Worm (Caenorhabditis elegans) whole organism, young adult: Measurements from ENCODE around the gene C17G10.6.
A peak's percentile ranks its signal among the peaks of the same experiment; 100 is the strongest.

Experiments used
- B0019.2 ChIP-seq: fragments of 200-800 bp; sonication (Bioruptor generic); conservative IDR thresholded peaks from 2 replicates; pipeline ENCODE4 v1.3.6; 2022; ENCODE audit warnings: missing genetic modification reagents, missing genetic modification characterization, missing compliant biosample characterization
- B0035.1 ChIP-seq: sonication (generic microtip); optimal IDR thresholded peaks from 2 replicates; lab custom pipeline; 2016; ENCODE audit warnings: missing genetic modification characterization, mild to moderate bottlenecking, missing compliant biosample characterization, missing genotype, missing genetic modification reagents
- C17E4.6 ChIP-seq: fragments of 200-800 bp; sonication (Bioruptor generic); IDR thresholded peaks from 2 replicates; pipeline ENCODE4 v1.3.6; 2022; ENCODE audit warnings: missing genetic modification reagents, missing genetic modification characterization, missing compliant biosample characterization
- D2030.7 ChIP-seq: fragments of 200-800 bp; sonication (Bioruptor generic); IDR thresholded peaks from 2 replicates; pipeline ENCODE4 v1.3.6; 2022; ENCODE audit warnings: missing genetic modification reagents, missing genetic modification characterization, missing compliant biosample characterization
- F10E7.11 ChIP-seq: sonication (generic microtip); optimal IDR thresholded peaks from 2 replicates; lab custom pipeline; 2017; ENCODE audit warnings: mild to moderate bottlenecking, missing genetic modification characterization, moderate library complexity, missing compliant biosample characterization
- F37B4.10 ChIP-seq: fragments of 200-800 bp; sonication (Bioruptor generic); IDR thresholded peaks from 2 replicates; pipeline ENCODE4 v1.3.6; 2022; ENCODE audit warnings: missing genetic modification characterization, missing compliant biosample characterization
- F49E8.2 ChIP-seq: sonication (generic microtip); optimal IDR thresholded peaks from 3 replicates; lab custom pipeline; 2017; ENCODE audit warnings: missing genetic modification characterization, mild to moderate bottlenecking, missing compliant biosample characterization, antibody characterized with exemption, moderate library complexity; ENCODE audit not compliant: insufficient read depth
- F52B5.7 ChIP-seq: sonication (generic microtip); optimal IDR thresholded peaks from 2 replicates; lab custom pipeline; 2016; ENCODE audit warnings: mild to moderate bottlenecking, missing genetic modification characterization, missing compliant biosample characterization
- Y53G8AR.9 ChIP-seq: fragments of 200-800 bp; sonication (Bioruptor generic); conservative IDR thresholded peaks from 2 replicates; pipeline ENCODE4 v1.3.6; 2022; ENCODE audit warnings: missing genetic modification reagents, missing genetic modification characterization, missing compliant biosample characterization
- ama-1 ChIP-seq, 3 experiments: fragments of 150-350 bp in 1 of 3; sonication (generic microtip) in 2 of 3; optimal IDR thresholded peaks; 2 replicates each; lab custom pipeline; 2014 to 2018; ENCODE audit warnings: missing biosample characterization in 2 of 3, missing genetic modification characterization in 2 of 3, missing genetic modification reagents in 2 of 3
- aptf-2 ChIP-seq: fragments of 200-800 bp; sonication (Bioruptor generic); conservative IDR thresholded peaks from 2 replicates; pipeline ENCODE4 v1.3.6; 2022; ENCODE audit warnings: missing genetic modification reagents, missing genetic modification characterization, missing compliant biosample characterization
- ccch-3 ChIP-seq: fragments of 200-800 bp; sonication (Bioruptor generic); optimal IDR thresholded peaks from 2 replicates; lab custom pipeline; 2018; ENCODE audit warnings: mild to moderate bottlenecking, missing genetic modification characterization, missing compliant biosample characterization
- ceh-27 ChIP-seq: fragments of 200-800 bp; sonication (Bioruptor generic); optimal IDR thresholded peaks from 2 replicates; lab custom pipeline; 2018; ENCODE audit warnings: mild to moderate bottlenecking, missing genetic modification characterization, moderate library complexity, missing compliant biosample characterization
- ceh-58 ChIP-seq: fragments of 200-800 bp; sonication (Bioruptor generic); IDR thresholded peaks from 2 replicates; pipeline ENCODE4 v1.3.6; 2022; ENCODE audit warnings: missing genetic modification characterization, missing compliant biosample characterization
- ceh-79 ChIP-seq: sonication (generic microtip); optimal IDR thresholded peaks from 2 replicates; lab custom pipeline; 2017; ENCODE audit warnings: mild to moderate bottlenecking, missing genetic modification characterization, missing compliant biosample characterization
- chd-7 ChIP-seq: sonication (generic microtip); optimal IDR thresholded peaks from 2 replicates; lab custom pipeline; 2016; ENCODE audit warnings: mild to moderate bottlenecking, missing genetic modification characterization, moderate library complexity, missing compliant biosample characterization
- dox-1 ChIP-seq: fragments of 200-800 bp; sonication (Bioruptor generic); IDR thresholded peaks from 2 replicates; pipeline ENCODE4 v1.3.6; 2022; ENCODE audit warnings: missing genetic modification reagents, missing genetic modification characterization, missing compliant biosample characterization
- dpl-1 ChIP-seq: fragments of 150-350 bp; optimal IDR thresholded peaks from 2 replicates; lab custom pipeline; 2014; ENCODE audit warnings: missing biosample characterization, missing genetic modification reagents, missing genetic modification characterization
- efl-1 ChIP-seq: fragments of 150-350 bp; optimal IDR thresholded peaks from 2 replicates; lab custom pipeline; 2014; ENCODE audit warnings: missing biosample characterization, missing genetic modification reagents, missing genetic modification characterization
- egl-44 ChIP-seq: fragments of 200-800 bp; sonication (Bioruptor generic); IDR thresholded peaks from 2 replicates; pipeline ENCODE4 v1.3.6; 2022; ENCODE audit warnings: missing genetic modification reagents, missing genetic modification characterization, missing compliant biosample characterization
- hrde-1 ChIP-seq: sonication (generic microtip); optimal IDR thresholded peaks from 2 replicates; lab custom pipeline; 2016; ENCODE audit warnings: missing genetic modification characterization, mild to moderate bottlenecking, missing compliant biosample characterization, moderate library complexity, missing genotype, missing genetic modification reagents, borderline replicate concordance
- hsf-1 ChIP-seq: fragments of 200-800 bp; sonication (Bioruptor generic); IDR thresholded peaks from 2 replicates; pipeline ENCODE4 v1.3.6; 2022; ENCODE audit warnings: missing genetic modification reagents, missing genetic modification characterization, missing compliant biosample characterization
- lag-1 ChIP-seq: fragments of 200-800 bp; sonication (Bioruptor generic); IDR thresholded peaks from 2 replicates; pipeline ENCODE4 v1.3.6; 2022; ENCODE audit warnings: missing genetic modification reagents, missing genetic modification characterization, missing compliant biosample characterization
- let-526 ChIP-seq: fragments of 200-800 bp; sonication (Bioruptor generic); IDR thresholded peaks from 2 replicates; pipeline ENCODE4 v1.3.6; 2022; ENCODE audit warnings: missing genetic modification reagents, missing genetic modification characterization, missing compliant biosample characterization
- let-607 ChIP-seq, 2 experiments: fragments of 200-800 bp in 1 of 2; sonication (Bioruptor generic) in 1 of 2; sonication (generic microtip) in 1 of 2; optimal IDR thresholded peaks; 2 replicates each; lab custom pipeline; 2016 to 2018; ENCODE audit warnings: mild to moderate bottlenecking in 2 of 2, missing compliant biosample characterization in 2 of 2, missing genetic modification characterization in 2 of 2, moderate library complexity in 2 of 2, missing genotype in 1 of 2
- lir-1 ChIP-seq: fragments of 200-800 bp; sonication (Bioruptor generic); conservative IDR thresholded peaks from 2 replicates; pipeline ENCODE4 v1.3.6; 2022; ENCODE audit warnings: missing genetic modification reagents, missing genetic modification characterization, missing compliant biosample characterization
- lsl-1 ChIP-seq: fragments of 200-800 bp; sonication (Bioruptor generic); optimal IDR thresholded peaks from 2 replicates; lab custom pipeline; 2018; ENCODE audit warnings: mild to moderate bottlenecking, missing genetic modification characterization, moderate library complexity, missing compliant biosample characterization
- madf-8 ChIP-seq: fragments of 200-800 bp; sonication (Bioruptor generic); conservative IDR thresholded peaks from 2 replicates; pipeline ENCODE4 v1.3.6; 2022; ENCODE audit warnings: missing genetic modification reagents, missing genetic modification characterization, missing compliant biosample characterization
- nfya-1 ChIP-seq: sonication (generic microtip); optimal IDR thresholded peaks from 2 replicates; lab custom pipeline; 2017; ENCODE audit warnings: antibody characterized with exemption, missing compliant biosample characterization, missing genetic modification characterization, borderline replicate concordance; ENCODE audit not compliant: insufficient read depth
- nfyb-1 ChIP-seq: fragments of 200-800 bp; sonication (Bioruptor generic); IDR thresholded peaks from 2 replicates; pipeline ENCODE4 v1.3.6; 2022; ENCODE audit warnings: missing genetic modification reagents, missing genetic modification characterization, missing compliant biosample characterization
- nhr-80 ChIP-seq: sonication (generic microtip); optimal IDR thresholded peaks from 2 replicates; lab custom pipeline; 2016; ENCODE audit warnings: missing genetic modification characterization, missing compliant biosample characterization
- snpc-1.1 ChIP-seq: sonication (generic microtip); optimal IDR thresholded peaks from 2 replicates; lab custom pipeline; 2017; ENCODE audit warnings: missing genetic modification characterization, mild to moderate bottlenecking, missing compliant biosample characterization, antibody characterized with exemption, moderate library complexity, missing genotype, missing genetic modification reagents; ENCODE audit not compliant: insufficient read depth
- somi-1 ChIP-seq: fragments of 200-800 bp; sonication (Bioruptor generic); optimal IDR thresholded peaks from 2 replicates; lab custom pipeline; 2018; ENCODE audit warnings: mild to moderate bottlenecking, missing genetic modification characterization, missing compliant biosample characterization
- tbp1 ChIP-seq: fragments of 200-800 bp; sonication (Bioruptor generic); optimal IDR thresholded peaks from 2 replicates; lab custom pipeline; 2018; ENCODE audit warnings: mild to moderate bottlenecking, missing genetic modification characterization, missing compliant biosample characterization
- tbx-9 ChIP-seq: sonication (generic microtip); optimal IDR thresholded peaks from 2 replicates; lab custom pipeline; 2016; ENCODE audit warnings: borderline replicate concordance, missing genetic modification characterization, inconsistent platforms, missing compliant biosample characterization
- unc-62 ChIP-seq: fragments of 150-350 bp; optimal IDR thresholded peaks from 2 replicates; lab custom pipeline; 2014; ENCODE audit warnings: missing biosample characterization, missing genetic modification reagents, missing genetic modification characterization
- zfh-2 ChIP-seq: fragments of 200-800 bp; sonication (Bioruptor generic); conservative IDR thresholded peaks from 2 replicates; pipeline ENCODE4 v1.3.6; 2022; ENCODE audit warnings: missing genetic modification reagents, missing genetic modification characterization, missing compliant biosample characterization
- zim-3 ChIP-seq: sonication (generic microtip); optimal IDR thresholded peaks from 2 replicates; lab custom pipeline; 2017; ENCODE audit warnings: mild to moderate bottlenecking, missing genetic modification characterization, moderate library complexity, missing compliant biosample characterization
- ztf-25 ChIP-seq: fragments of 200-800 bp; sonication (Bioruptor generic); IDR thresholded peaks from 2 replicates; pipeline ENCODE4 v1.3.6; 2022; ENCODE audit warnings: missing genetic modification reagents, missing genetic modification characterization, missing compliant biosample characterization
- ztf-26 ChIP-seq: sonication (generic microtip); optimal IDR thresholded peaks from 2 replicates; lab custom pipeline; 2017; ENCODE audit warnings: missing genetic modification characterization, missing compliant biosample characterization
- ztf-6 ChIP-seq: fragments of 200-800 bp; sonication (Bioruptor generic); IDR thresholded peaks from 2 replicates; pipeline ENCODE4 v1.3.6; 2022; ENCODE audit warnings: missing genetic modification reagents, missing genetic modification characterization, missing compliant biosample characterization

C17G10.6 gene

DNA sequence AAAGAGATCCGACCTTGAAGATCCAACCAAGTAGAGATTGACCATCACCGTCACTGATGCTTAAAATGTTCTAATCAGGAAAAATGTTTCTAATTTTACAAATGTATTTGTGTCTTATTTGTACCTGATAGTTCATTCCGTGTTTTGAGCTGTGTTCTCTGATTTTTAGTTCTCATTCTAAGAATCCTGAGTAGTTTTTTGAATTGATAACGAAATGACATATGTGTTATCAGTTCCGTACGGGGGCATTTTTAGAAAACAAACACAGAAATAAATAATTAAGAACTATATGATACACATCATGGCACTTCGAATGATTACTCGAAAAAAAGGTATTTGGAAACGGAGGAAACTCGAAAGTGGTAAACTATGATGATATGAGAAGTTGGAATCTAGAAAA is 47.6 kb downstream of the C17G10.6 start:
- TF ChIP-seq hsf-1 (GFP tag; lab: Robert Waterston, UW) (no peak), dpl-1 (GFP tag; lab: Kevin White, UChicago) (no peak), F37B4.10 (GFP tag; lab: Robert Waterston, UW) (no peak), let-526 (GFP tag; lab: Robert Waterston, UW) (no peak), ceh-27 (GFP tag; lab: Kevin White, UChicago) (no peak), tbp1 (no peak), nfya-1 (no peak), ztf-26 (tag; lab: Kevin White, UChicago) (no peak), ccch-3 (GFP tag; lab: Kevin White, UChicago) (no peak), Y53G8AR.9 (GFP tag; lab: Robert Waterston, UW) (no peak), efl-1 (GFP tag; lab: Kevin White, UChicago) (no peak)

DNA sequence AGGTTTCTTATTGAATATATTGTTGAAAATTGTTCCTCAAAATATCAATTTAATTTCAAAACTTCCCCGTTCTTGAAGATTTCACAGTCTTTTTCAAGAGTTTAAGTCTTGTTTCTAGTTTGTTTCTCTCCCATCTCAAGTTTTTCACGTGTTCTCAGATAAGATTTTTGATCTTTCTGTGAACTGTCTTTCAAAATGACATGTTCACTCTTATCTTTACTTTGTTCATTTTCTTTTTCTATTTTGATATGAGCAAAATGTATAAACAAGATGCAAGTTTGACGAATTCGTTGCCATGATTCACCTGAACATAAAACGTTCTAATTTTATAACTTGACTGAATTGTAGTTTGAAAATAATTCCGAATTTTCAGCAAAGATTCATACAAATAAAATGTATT is 48.3 kb downstream of the C17G10.6 start:
- peak; percentile 11 for TF ChIP-seq unc-62 (GFP tag; lab: Kevin White, UChicago)
- no peak for TF ChIP-seq ceh-58 (GFP tag; lab: Robert Waterston, UW)
- peak; percentile 27 for TF ChIP-seq nhr-80 (tag; lab: Kevin White, UChicago)

DNA sequence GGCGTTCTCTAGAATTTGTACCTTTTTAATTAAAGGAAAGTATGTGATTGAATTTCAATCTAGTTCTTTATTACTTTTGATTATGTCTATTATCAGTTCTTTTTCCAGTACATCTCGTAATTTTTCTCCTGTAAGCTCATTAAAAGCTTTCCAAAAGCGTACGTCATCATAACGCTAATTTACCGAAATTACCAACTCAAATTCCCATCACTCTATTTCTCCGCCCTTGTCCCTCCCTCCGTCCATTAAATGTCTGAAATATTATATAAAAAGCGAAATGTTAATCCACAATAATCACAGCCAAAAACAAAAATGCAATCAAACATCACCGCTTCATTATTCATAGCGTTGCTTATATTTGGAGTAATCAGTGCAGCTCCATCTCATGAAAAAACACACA is 48.8 kb downstream of the C17G10.6 start, which contains the start of gene ins-12:
TSS of gene ins-12 (plus strand) at position 301 of the 400 bp plus-strand sequence.
- TF ChIP-seq tbx-9 (no peak), chd-7 (no peak), hsf-1 (GFP tag; lab: Robert Waterston, UW) (no peak), unc-62 (GFP tag; lab: Kevin White, UChicago) (no peak), zfh-2 (no peak), B0019.2 (GFP tag; lab: Robert Waterston, UW) (no peak), let-526 (GFP tag; lab: Robert Waterston, UW) (no peak), lsl-1 (GFP tag; lab: Kevin White, UChicago) (no peak), nfyb-1 (GFP tag; lab: Robert Waterston, UW) (no peak), aptf-2 (GFP tag; lab: Robert Waterston, UW) (no peak), F10E7.11 (no peak), ama-1 (optimal IDR thresholded peaks at IDR 0.05; lab: Kevin White, UChicago) (no peak), ama-1 (GFP tag; optimal IDR thresholded peaks at IDR 0.05; lab: Kevin White, UChicago) (no peak), tbp1 (no peak), ceh-79 (no peak), dox-1 (GFP tag; lab: Robert Waterston, UW) (no peak), lir-1 (no peak)

DNA sequence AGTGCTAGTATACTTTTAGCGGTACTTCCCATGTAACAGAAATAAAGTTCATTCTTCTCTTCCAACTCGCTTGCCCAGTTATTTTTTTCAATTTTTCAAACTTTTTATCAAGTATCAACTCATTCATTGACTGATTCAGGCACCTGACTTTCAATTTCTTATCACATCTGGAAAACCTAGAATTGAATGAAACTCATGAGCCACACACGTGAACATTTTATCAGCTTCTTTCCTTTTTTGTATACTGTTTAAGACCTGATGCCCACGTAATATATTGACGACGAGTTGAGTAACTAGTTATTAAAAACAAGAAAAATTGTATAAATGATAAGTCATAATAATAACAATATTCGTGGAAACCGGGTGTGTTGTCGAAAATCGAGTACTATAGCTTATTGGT is 49.6 kb downstream of the C17G10.6 start:
- TF ChIP-seq B0035.1 (tag; lab: Kevin White, UChicago), result no peak
- TF ChIP-seq nhr-80 (tag; lab: Kevin White, UChicago), result peak; percentile 2

DNA sequence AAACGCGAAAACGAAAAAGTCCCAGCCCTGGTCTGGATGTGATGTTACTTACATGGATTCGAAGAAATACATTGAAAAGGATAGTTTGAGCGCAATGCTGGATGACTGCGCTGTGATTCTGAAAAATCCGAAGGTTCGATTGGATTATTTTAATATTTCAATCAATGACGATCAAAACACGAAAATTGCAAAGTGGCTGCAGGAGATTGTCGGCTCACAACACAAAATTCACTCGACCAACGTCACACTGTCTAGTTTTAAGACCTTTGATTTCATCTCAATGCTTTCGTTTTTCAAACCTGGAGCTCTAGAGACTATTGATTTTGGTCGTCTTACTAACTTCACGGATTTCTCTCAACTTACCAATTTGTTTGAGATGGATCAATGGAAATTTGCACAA is 51.6 kb downstream of the C17G10.6 start, which contains the start of gene C17C3.5:
TSS of gene C17C3.5 (plus strand) at position 301 of the 400 bp plus-strand sequence.
- no peak for TF ChIP-seq nfyb-1 (GFP tag; lab: Robert Waterston, UW)
- TF ChIP-seq ztf-6, result no peak
- no peak for TF ChIP-seq lag-1 (GFP tag; lab: Robert Waterston, UW)
- TF ChIP-seq F52B5.7, result no peak
- TF ChIP-seq tbx-9, result no peak
- no peak for TF ChIP-seq let-607 (tag; optimal IDR thresholded peaks at IDR 0.05; lab: Kevin White, UChicago)
- TF ChIP-seq ceh-79, result no peak
- no peak for TF ChIP-seq D2030.7
- TF ChIP-seq somi-1 (GFP tag; lab: Kevin White, UChicago), result no peak
- no peak for TF ChIP-seq madf-8 (GFP tag; lab: Robert Waterston, UW)
- no peak for TF ChIP-seq ztf-25 (GFP tag; lab: Robert Waterston, UW)
- TF ChIP-seq nfya-1, result no peak
- no peak for TF ChIP-seq snpc-1.1 (tag; lab: Kevin White, UChicago)
- no peak for TF ChIP-seq F49E8.2 (tag; lab: Kevin White, UChicago)
- TF ChIP-seq zim-3 (tag; lab: Kevin White, UChicago), result no peak
- no peak for TF ChIP-seq egl-44
- no peak for TF ChIP-seq hrde-1
- no peak for TF ChIP-seq C17E4.6
- no peak for TF ChIP-seq tbp1
- TF ChIP-seq, all 124 proteins: peak for 0
